Fruit fly (Drosophila melanogaster): ENCODE results near the gene CG11313.

CG11313 gene

dm6 chr3R:30731065-30731464 lies at the start of gene CG11313:
CG11313 (minus strand) TSS chr3R:30731165.
- TF ChIP-seq Hr78 (GFP tag; optimal IDR thresholded peaks at IDR 0.05) (no peak), CrebA (GFP tag; optimal IDR thresholded peaks at IDR 0.05; ENCODE audit: borderline replicate concordance) (no peak)

- TF ChIP-seq br (GFP tag; optimal IDR thresholded peaks at IDR 0.05) (no peak), psq (GFP tag; optimal IDR thresholded peaks at IDR 0.05) (no peak), N (GFP tag; optimal IDR thresholded peaks at IDR 0.05) (no peak), Myc (optimal IDR thresholded peaks at IDR 0.05) (no peak), usp (GFP tag; optimal IDR thresholded peaks at IDR 0.05) (no peak)
Measured at dm6 chr3R:30780451-30780850, 49.5 kb upstream of the CG11313 start.

DNA sequence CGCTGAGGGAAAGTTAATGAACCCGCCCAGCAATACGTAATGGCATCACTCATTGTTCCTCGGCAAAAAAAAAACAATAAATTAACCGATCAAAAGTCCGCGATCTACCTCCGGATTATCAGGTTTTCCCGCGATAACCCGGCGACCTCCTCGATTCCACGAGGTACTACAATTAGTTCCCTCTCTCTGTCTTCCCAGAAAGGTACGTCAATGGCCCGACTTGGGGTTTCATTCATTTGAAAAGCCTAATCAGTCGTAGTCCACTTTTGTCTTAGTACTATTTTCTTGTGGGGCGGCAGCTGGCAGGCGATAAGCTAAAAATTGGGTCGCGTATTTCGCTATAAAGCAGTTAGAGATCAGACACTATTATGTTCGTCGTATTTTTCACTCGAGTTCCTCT lies 48.3 kb upstream of the CG11313 start:
- no peak for TF ChIP-seq h (GFP tag; optimal IDR thresholded peaks at IDR 0.05)
- TF ChIP-seq psq (GFP tag; optimal IDR thresholded peaks at IDR 0.05), result no peak
- no peak for TF ChIP-seq Abd-B (GFP tag; optimal IDR thresholded peaks at IDR 0.05)
- no peak for TF ChIP-seq Rel (GFP tag; optimal IDR thresholded peaks at IDR 0.05)
- peak; percentile 24 for TF ChIP-seq Rel (tag; optimal IDR thresholded peaks at IDR 0.05)
- TF ChIP-seq Dfd (GFP tag; optimal IDR thresholded peaks at IDR 0.05), result no peak

- no peak for TF ChIP-seq fru (GFP tag; optimal IDR thresholded peaks at IDR 0.05)
- TF ChIP-seq Vsx2 (GFP tag; optimal IDR thresholded peaks at IDR 0.05; ENCODE audit: partially characterized antibody), result no peak
- no peak for TF ChIP-seq Abd-B (GFP tag; optimal IDR thresholded peaks at IDR 0.05)
- no peak for TF ChIP-seq pan (optimal IDR thresholded peaks at IDR 0.05)
- TF ChIP-seq usp (GFP tag; optimal IDR thresholded peaks at IDR 0.05), result no peak
- TF ChIP-seq ey (GFP tag; optimal IDR thresholded peaks at IDR 0.05), result no peak
- no peak for TF ChIP-seq dmrt93B (GFP tag; optimal IDR thresholded peaks at IDR 0.05)
- TF ChIP-seq jim (GFP tag; optimal IDR thresholded peaks at IDR 0.05), result no peak
- no peak for TF ChIP-seq dl (GFP tag; optimal IDR thresholded peaks at IDR 0.05; ENCODE audit: insufficient read depth in 1 of 2, partially characterized antibody in 2 of 2)
- TF ChIP-seq foxo (GFP tag; optimal IDR thresholded peaks at IDR 0.05), result no peak
- no peak for TF ChIP-seq GATAd (GFP tag; optimal IDR thresholded peaks at IDR 0.05)
- TF ChIP-seq h (GFP tag; optimal IDR thresholded peaks at IDR 0.05), result no peak
- no peak for TF ChIP-seq rgr (GFP tag; optimal IDR thresholded peaks at IDR 0.05)
- TF ChIP-seq Mio (GFP tag; optimal IDR thresholded peaks at IDR 0.05), result no peak
- TF ChIP-seq CrebA (GFP tag; optimal IDR thresholded peaks at IDR 0.05; ENCODE audit: borderline replicate concordance), result no peak
- TF ChIP-seq sage (GFP tag; optimal IDR thresholded peaks at IDR 0.05), result no peak
- no peak for TF ChIP-seq lola (GFP tag; optimal IDR thresholded peaks at IDR 0.05)
- no peak for TF ChIP-seq Myc (optimal IDR thresholded peaks at IDR 0.05)
- no peak for TF ChIP-seq CG32264 (GFP tag; optimal IDR thresholded peaks at IDR 0.05)
Measured at dm6 chr3R:30775933-30776332, 45.0 kb upstream of the CG11313 start.

DNA sequence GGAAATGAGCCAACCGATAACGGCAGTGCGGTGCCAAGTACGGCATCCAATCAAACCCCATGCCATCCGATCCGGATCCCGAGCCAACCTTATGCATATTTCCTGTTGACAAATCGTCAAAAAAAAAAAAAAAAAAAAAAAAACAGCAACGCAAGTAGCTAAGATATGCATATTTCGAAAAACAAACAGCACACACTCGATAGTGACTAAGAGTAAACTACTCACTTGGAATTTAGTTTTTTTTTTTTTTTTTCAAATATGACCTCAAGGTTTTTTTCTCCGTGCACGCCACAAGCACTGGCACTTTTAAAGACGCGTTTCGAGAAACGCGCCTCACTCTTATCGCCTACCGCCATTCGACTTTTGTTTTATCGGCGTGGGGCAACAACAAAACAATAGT lies 44.3 kb upstream of the CG11313 start:
- TF ChIP-seq rgr (GFP tag; optimal IDR thresholded peaks at IDR 0.05), result peak; percentile 5
- no peak for TF ChIP-seq Jra (GFP tag; optimal IDR thresholded peaks at IDR 0.05)

dm6 chr3R:30772779-30773546 lies 42.0 kb upstream of the CG11313 start:
- TF ChIP-seq rgr (GFP tag; optimal IDR thresholded peaks at IDR 0.05) (no peak), HLH106 (tag; optimal IDR thresholded peaks at IDR 0.05) (peak; percentile 33), dl (GFP tag; optimal IDR thresholded peaks at IDR 0.05; ENCODE audit: insufficient read depth in 1 of 2, partially characterized antibody in 2 of 2) (no peak), jim (GFP tag; optimal IDR thresholded peaks at IDR 0.05) (no peak), ey (GFP tag; optimal IDR thresholded peaks at IDR 0.05) (no peak), dsf (GFP tag; optimal IDR thresholded peaks at IDR 0.05; ENCODE audit: borderline replicate concordance) (no peak), GATAd (GFP tag; optimal IDR thresholded peaks at IDR 0.05) (no peak), fru (GFP tag; optimal IDR thresholded peaks at IDR 0.05) (peak; percentile 3), br (GFP tag; optimal IDR thresholded peaks at IDR 0.05) (no peak), Mio (GFP tag; optimal IDR thresholded peaks at IDR 0.05) (no peak), lola (GFP tag; optimal IDR thresholded peaks at IDR 0.05) (no peak), sv (GFP tag; optimal IDR thresholded peaks at IDR 0.05) (no peak), h (GFP tag; optimal IDR thresholded peaks at IDR 0.05) (peak; percentile 17), Jra (GFP tag; optimal IDR thresholded peaks at IDR 0.05) (no peak), foxo (GFP tag; optimal IDR thresholded peaks at IDR 0.05) (peak in 1 of 2 experiments; percentile 16), psq (GFP tag; optimal IDR thresholded peaks at IDR 0.05) (peak; percentile 57), tai (GFP tag; optimal IDR thresholded peaks at IDR 0.05) (no peak), woc (GFP tag; optimal IDR thresholded peaks at IDR 0.05) (no peak), Abd-B (GFP tag; optimal IDR thresholded peaks at IDR 0.05) (no peak), Dfd (GFP tag; optimal IDR thresholded peaks at IDR 0.05) (no peak)

Measured in whole organism, wandering third instar larva.